Worm (Caenorhabditis elegans) whole organism, L4/young adult: ENCODE data around the gene ZK105.11.

Source experiments
- W03F9.2 ChIP-seq: fragments of 150-350 bp; optimal IDR thresholded peaks from 2 replicates; lab custom pipeline; 2014; ENCODE audit warnings: missing biosample characterization, missing genetic modification characterization
- dao-5 ChIP-seq: sonication (generic microtip); optimal IDR thresholded peaks from 2 replicates; lab custom pipeline; 2016; ENCODE audit warnings: missing genotype, missing genetic modification characterization, moderate library complexity, missing compliant biosample characterization
- him-1 ChIP-seq: sonication (generic microtip); optimal IDR thresholded peaks from 2 replicates; lab custom pipeline; 2016; ENCODE audit warnings: missing genotype, missing genetic modification reagents, missing genetic modification characterization, missing compliant biosample characterization

DNA sequence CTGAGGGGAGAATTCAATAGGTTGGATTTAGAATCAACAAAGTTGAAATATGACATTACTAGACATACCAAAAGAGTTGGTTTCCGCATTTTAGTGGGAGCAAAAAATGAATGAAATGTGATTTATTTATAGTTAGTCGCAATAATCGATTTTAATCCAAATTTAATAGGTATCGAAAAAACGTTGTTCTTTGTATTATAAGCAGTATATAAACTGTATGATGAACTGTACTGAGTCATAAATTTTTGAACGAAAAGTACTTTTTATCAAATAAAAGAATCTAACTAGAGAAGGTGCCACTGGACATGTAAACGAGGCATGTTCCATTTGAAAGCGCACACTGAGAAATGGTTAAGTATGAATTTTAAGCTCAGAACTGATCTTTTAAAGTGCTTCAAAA lies 18.5 kb downstream of the ZK105.11 start, which contains the start of gene C12D5.9:
- no peak for TF ChIP-seq dao-5 (tag; lab: Kevin White, UChicago)
- TF ChIP-seq him-1 (tag; lab: Kevin White, UChicago), result no peak
- no peak for TF ChIP-seq W03F9.2 (tag; lab: Kevin White, UChicago)
